Worm (Caenorhabditis elegans) whole organism, young adult: ENCODE data around the gene hrde-2.

Source experiments
- ama-1 ChIP-seq, 3 experiments: fragments of 150-350 bp in 1 of 3; sonication (generic microtip) in 2 of 3; optimal IDR thresholded peaks; 2 replicates each; lab custom pipeline; 2014 to 2018; ENCODE audit warnings: missing biosample characterization in 2 of 3, missing genetic modification characterization in 2 of 3, missing genetic modification reagents in 2 of 3
- chd-7 ChIP-seq: sonication (generic microtip); optimal IDR thresholded peaks from 2 replicates; lab custom pipeline; 2016; ENCODE audit warnings: mild to moderate bottlenecking, missing genetic modification characterization, moderate library complexity, missing compliant biosample characterization
- ets-4 ChIP-seq: fragments of 200-800 bp; sonication (Bioruptor generic); optimal IDR thresholded peaks from 2 replicates; lab custom pipeline; 2018; ENCODE audit warnings: mild to moderate bottlenecking, missing genetic modification characterization, missing compliant biosample characterization
- nfya-2 ChIP-seq: fragments of 200-800 bp; sonication (Bioruptor generic); IDR thresholded peaks from 2 replicates; pipeline ENCODE4 v1.3.6; 2022; ENCODE audit warnings: missing genetic modification reagents, missing genetic modification characterization, missing compliant biosample characterization
- nhr-90 ChIP-seq: sonication (generic microtip); optimal IDR thresholded peaks from 2 replicates; lab custom pipeline; 2016; ENCODE audit warnings: missing genotype, mild to moderate bottlenecking, missing genetic modification characterization, missing compliant biosample characterization
- rcor-1 ChIP-seq: fragments of 200-800 bp; sonication (Bioruptor generic); IDR thresholded peaks from 2 replicates; pipeline ENCODE4 v1.3.6; 2022; ENCODE audit warnings: missing genetic modification reagents, missing genetic modification characterization, missing compliant biosample characterization
- unc-62 ChIP-seq: fragments of 150-350 bp; optimal IDR thresholded peaks from 2 replicates; lab custom pipeline; 2014; ENCODE audit warnings: missing biosample characterization, missing genetic modification reagents, missing genetic modification characterization

- TF ChIP-seq unc-62 (GFP tag; lab: Kevin White, UChicago) (no peak), ama-1 (optimal IDR thresholded peaks at IDR 0.05; lab: Kevin White, UChicago) (no peak), ama-1 (GFP tag; optimal IDR thresholded peaks at IDR 0.05; lab: Kevin White, UChicago) (no peak), nfya-2 (GFP tag; lab: Robert Waterston, UW) (no peak), ets-4 (GFP tag; lab: Kevin White, UChicago) (no peak), nhr-90 (no peak), rcor-1 (no peak), chd-7 (tag; lab: Kevin White, UChicago) (no peak)
Observed at ce11 chrV:15052368-15052767, 47.5 kb downstream of the hrde-2 start, which contains the start of the genes fbxa-82 and C25D7.5.
